Worm (Caenorhabditis elegans): ENCODE data around the gene amx-1.

- no peak for TF ChIP-seq F13C5.2 (tag; optimal IDR thresholded peaks at IDR 0.05)
- no peak for TF ChIP-seq ets-7 (tag; optimal IDR thresholded peaks at IDR 0.05)
- TF ChIP-seq ama-1 (optimal IDR thresholded peaks at IDR 0.05), result no peak
- TF ChIP-seq tbx-11 (GFP tag; IDR thresholded peaks at IDR 0.05), result no peak
- no peak for TF ChIP-seq pes-1 (GFP tag; IDR thresholded peaks at IDR 0.05)
- TF ChIP-seq flt-1 (GFP tag; IDR thresholded peaks at IDR 0.05), result no peak
- no peak for TF ChIP-seq hmbx-1 (tag; optimal IDR thresholded peaks at IDR 0.05)
- TF ChIP-seq tbx-37 (GFP tag; conservative IDR thresholded peaks at IDR 0.05), result no peak
- no peak for TF ChIP-seq hnd-1 (tag; optimal IDR thresholded peaks at IDR 0.05)
- TF ChIP-seq tra-4 (tag; optimal IDR thresholded peaks at IDR 0.05), result no peak
- TF ChIP-seq B0310.2 (tag; optimal IDR thresholded peaks at IDR 0.05), result no peak
- no peak for TF ChIP-seq hmg-4 (GFP tag; optimal IDR thresholded peaks at IDR 0.05)
- TF ChIP-seq ceh-13 (GFP tag; optimal IDR thresholded peaks at IDR 0.05), result no peak
These were observed 13.2 kb upstream of the amx-1 start, which contains the start of gene toh-1 for ce11 chrIII:3809008-3809407.

All from whole organism, early embryonic.